Fruit fly (Drosophila melanogaster): ENCODE results near the gene cm.

Gene cm

DNA sequence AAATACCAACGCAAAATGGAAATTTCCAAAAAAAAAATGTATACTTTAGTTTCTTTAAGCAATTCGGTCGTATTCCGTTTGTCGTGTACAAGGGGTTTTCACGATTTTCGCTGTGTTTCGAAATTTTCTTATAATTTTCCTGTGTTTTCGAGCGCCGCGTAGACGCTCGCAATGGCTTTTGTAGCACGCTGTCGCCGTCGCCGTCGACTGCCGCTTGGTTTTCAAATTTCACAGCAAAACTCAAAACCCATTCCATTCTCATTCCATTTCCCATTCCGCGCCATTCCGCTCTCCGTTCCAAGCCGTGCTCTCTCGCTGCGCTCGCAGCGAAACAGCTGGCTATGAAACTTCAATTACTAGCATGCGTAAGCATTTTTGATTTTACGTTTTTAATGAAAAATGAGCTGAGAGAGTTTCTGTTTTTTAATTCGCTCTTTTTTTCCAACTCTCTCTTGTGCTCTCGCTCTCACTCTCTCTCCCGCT lies 29.4 kb downstream of the cm start (continued):
- no peak for TF ChIP-seq scrt (GFP tag; optimal IDR thresholded peaks at IDR 0.05)
- no peak for TF ChIP-seq lov (optimal IDR thresholded peaks at IDR 0.05)
- TF ChIP-seq lov (GFP tag; IDR thresholded peaks at IDR 0.05) = no peak
- peak; percentile 5 for TF ChIP-seq CG10209 (GFP tag; optimal IDR thresholded peaks at IDR 0.05)
- no peak for TF ChIP-seq hkb (optimal IDR thresholded peaks at IDR 0.05)
- 0 out of 2 replicates have a peak, but pooled peaks have one; percentile 24 for TF ChIP-seq hkb (GFP tag; IDR thresholded peaks at IDR 0.05)
- TF ChIP-seq CG4854 (GFP tag; optimal IDR thresholded peaks at IDR 0.05) = no peak
- TF ChIP-seq esg (GFP tag; conservative IDR thresholded peaks at IDR 0.05) = no peak
- no peak for TF ChIP-seq nerfin-2 (GFP tag; IDR thresholded peaks at IDR 0.05; ENCODE audit: partially characterized antibody)
- TF ChIP-seq fd3F (GFP tag; optimal IDR thresholded peaks at IDR 0.05) = no peak
- no peak for TF ChIP-seq bsh (GFP tag; optimal IDR thresholded peaks at IDR 0.05)
- TF ChIP-seq slbo (GFP tag; IDR thresholded peaks at IDR 0.05) = peak; percentile 52; the same call in 1 of the 2 replicates
- TF ChIP-seq CG13424 (tag; optimal IDR thresholded peaks at IDR 0.05) = no peak
- no peak for TF ChIP-seq CG18619 (GFP tag; optimal IDR thresholded peaks at IDR 0.05)
- TF ChIP-seq pzg (GFP tag; optimal IDR thresholded peaks at IDR 0.05) = no peak
- TF ChIP-seq CG32532 (GFP tag; IDR thresholded peaks at IDR 0.05) = no peak
- TF ChIP-seq sug (tag; optimal IDR thresholded peaks at IDR 0.05) = no peak
- no peak for TF ChIP-seq aop (GFP tag; IDR thresholded peaks at IDR 0.05)
- TF ChIP-seq nau (GFP tag; optimal IDR thresholded peaks at IDR 0.05) = no peak
- no peak for TF ChIP-seq CG6854 (GFP tag; optimal IDR thresholded peaks at IDR 0.05)
- no peak for TF ChIP-seq CG5953 (GFP tag; IDR thresholded peaks at IDR 0.05)
- no peak for TF ChIP-seq eve (GFP tag; optimal IDR thresholded peaks at IDR 0.05)
- TF ChIP-seq CkIIα-i1 (GFP tag; IDR thresholded peaks at IDR 0.05) = no peak
- no peak for TF ChIP-seq ftz-f1 (GFP tag; optimal IDR thresholded peaks at IDR 0.05)
- no peak for TF ChIP-seq toy (GFP tag; IDR thresholded peaks at IDR 0.05)
- TF ChIP-seq Optix (GFP tag; IDR thresholded peaks at IDR 0.05) = no peak
- TF ChIP-seq Ptx1 (GFP tag; IDR thresholded peaks at IDR 0.05) = no peak
- TF ChIP-seq dysf (GFP tag; IDR thresholded peaks at IDR 0.05) = no peak
- no peak for TF ChIP-seq Sin3A (optimal IDR thresholded peaks at IDR 0.05)
- no peak for TF ChIP-seq CG4707 (GFP tag; optimal IDR thresholded peaks at IDR 0.05)
- TF ChIP-seq nerfin-1 (tag; optimal IDR thresholded peaks at IDR 0.05) = peak; percentile 41
- no peak for TF ChIP-seq CG10431 (GFP tag; optimal IDR thresholded peaks at IDR 0.05)
- TF ChIP-seq CG10462 (GFP tag; optimal IDR thresholded peaks at IDR 0.05) = no peak
- TF ChIP-seq Deaf1 (tag; optimal IDR thresholded peaks at IDR 0.05) = no peak
- no peak for TF ChIP-seq dati (GFP tag; IDR thresholded peaks at IDR 0.05)
- no peak for TF ChIP-seq pan (optimal IDR thresholded peaks at IDR 0.05)
- no peak for TF ChIP-seq pan (GFP tag; optimal IDR thresholded peaks at IDR 0.05 in 1 of 2, IDR thresholded peaks at IDR 0.05 in 1 of 2)
- peak; percentile 15 for TF ChIP-seq CG2120 (GFP tag; optimal IDR thresholded peaks at IDR 0.05)
- TF ChIP-seq CG10366 (GFP tag; IDR thresholded peaks at IDR 0.05) = no peak
- TF ChIP-seq CrebB (tag; optimal IDR thresholded peaks at IDR 0.05) = no peak
- no peak for TF ChIP-seq fd64A (GFP tag; optimal IDR thresholded peaks at IDR 0.05)
- TF ChIP-seq CG33213 (GFP tag; optimal IDR thresholded peaks at IDR 0.05) = no peak
- no peak for TF ChIP-seq NFAT (GFP tag; IDR thresholded peaks at IDR 0.05)
- TF ChIP-seq CG11398 (GFP tag; optimal IDR thresholded peaks at IDR 0.05) = no peak
- peak; percentile 48; the same call in 1 of the 3 replicates for TF ChIP-seq CG11695 (GFP tag; IDR thresholded peaks at IDR 0.05)
- TF ChIP-seq Med (GFP tag) = peak; percentile 76
- peak; percentile 71 for TF ChIP-seq Jarid2 (GFP tag; optimal IDR thresholded peaks at IDR 0.05)
- TF ChIP-seq Nf-YB (GFP tag; optimal IDR thresholded peaks at IDR 0.05) = no peak
- TF ChIP-seq peb (GFP tag; IDR thresholded peaks at IDR 0.05) = no peak
- no peak for TF ChIP-seq lola (GFP tag; optimal IDR thresholded peaks at IDR 0.05)
- TF ChIP-seq pnt (GFP tag; optimal IDR thresholded peaks at IDR 0.05) = no peak
- no peak for TF ChIP-seq CG17186 (GFP tag; optimal IDR thresholded peaks at IDR 0.05)
- no peak for TF ChIP-seq sisA (GFP tag; IDR thresholded peaks at IDR 0.05)
